Worm (Caenorhabditis elegans) whole organism, L1 larva: ENCODE results near the gene T22B7.4.

ENCODE experiments used
- C04F5.9 ChIP-seq: sonication (generic microtip); optimal IDR thresholded peaks from 2 replicates; lab custom pipeline; 2016; ENCODE audit warnings: missing genetic modification characterization, missing compliant biosample characterization
- F16B12.6 ChIP-seq: fragments of 150-350 bp; optimal IDR thresholded peaks from 2 replicates; lab custom pipeline; 2014; ENCODE audit warnings: missing biosample characterization, missing genetic modification characterization
- Y116A8C.19 ChIP-seq: sonication (generic microtip); optimal IDR thresholded peaks from 2 replicates; lab custom pipeline; 2016; ENCODE audit warnings: missing compliant biosample characterization, missing genetic modification characterization, borderline replicate concordance
- ceh-63 ChIP-seq: fragments of 200-800 bp; sonication (Bioruptor generic); optimal IDR thresholded peaks from 2 replicates; lab custom pipeline; 2018; ENCODE audit warnings: mild to moderate bottlenecking, missing genetic modification characterization, missing compliant biosample characterization
- ces-1 ChIP-seq: fragments of 150-350 bp; optimal IDR thresholded peaks from 2 replicates; lab custom pipeline; 2014; ENCODE audit warnings: missing biosample characterization, missing genetic modification reagents, missing genetic modification characterization
- dpl-1 ChIP-seq, 3 experiments: fragments of 150-350 bp in 2 of 3; sonication (generic microtip) in 1 of 3; optimal IDR thresholded peaks; 2 replicates each; lab custom pipeline; 2014 to 2017; ENCODE audit warnings: missing biosample characterization in 3 of 3, missing genetic modification characterization in 3 of 3, missing genetic modification reagents in 3 of 3
- efl-1 ChIP-seq, 4 experiments: fragments of 150-350 bp; optimal IDR thresholded peaks in 3 of 4; peaks in 1 of 4; 1 replicate in 1 of 4; 2 replicates in 3 of 4; lab custom pipeline; 2014; ENCODE audit warnings: missing biosample characterization in 2 of 4, missing genetic modification characterization in 2 of 4, missing genetic modification reagents in 2 of 4
- efl-3 ChIP-seq: fragments of 200-800 bp; sonication (Bioruptor generic); optimal IDR thresholded peaks from 2 replicates; lab custom pipeline; 2018; ENCODE audit warnings: mild to moderate bottlenecking, missing genetic modification characterization, missing compliant biosample characterization
- elt-2 ChIP-seq: sonication (generic microtip); optimal IDR thresholded peaks from 2 replicates; lab custom pipeline; 2016; ENCODE audit warnings: missing genetic modification characterization, mild to moderate bottlenecking, inconsistent platforms, missing compliant biosample characterization, missing genetic modification reagents
- elt-3 ChIP-seq, 6 experiments: fragments of 150-350 bp in 1 of 6; sonication (generic microtip); optimal IDR thresholded peaks; 2 replicates each; lab custom pipeline; 2017 to 2018; ENCODE audit warnings: missing biosample characterization in 6 of 6, missing genetic modification characterization in 6 of 6, inconsistent platforms in 1 of 6
- ets-5 ChIP-seq: fragments of 200-800 bp; sonication (Bioruptor generic); IDR thresholded peaks from 2 replicates; pipeline ENCODE4 v1.3.6; 2022; ENCODE audit warnings: missing genetic modification characterization, missing compliant biosample characterization
- fos-1 ChIP-seq: fragments of 150-350 bp; optimal IDR thresholded peaks from 2 replicates; lab custom pipeline; 2014; ENCODE audit warnings: missing biosample characterization, missing genetic modification characterization
- hpl-2 ChIP-seq: fragments of 150-350 bp; optimal IDR thresholded peaks from 2 replicates; lab custom pipeline; 2014; ENCODE audit warnings: missing biosample characterization, missing genetic modification reagents, missing genetic modification characterization
- lin-14 ChIP-seq: fragments of 200-800 bp; sonication (Bioruptor generic); optimal IDR thresholded peaks from 2 replicates; lab custom pipeline; 2018; ENCODE audit warnings: mild to moderate bottlenecking, missing genetic modification characterization, moderate library complexity, missing compliant biosample characterization
- lsy-2 ChIP-seq, 2 experiments: fragments of 150-350 bp; optimal IDR thresholded peaks; 2 replicates each; lab custom pipeline; 2014; ENCODE audit warnings: missing biosample characterization in 2 of 2, missing genetic modification characterization in 2 of 2
- mdl-1 ChIP-seq, 2 experiments: fragments of 150-350 bp; optimal IDR thresholded peaks; 2 replicates each; lab custom pipeline; 2014 to 2017; ENCODE audit warnings: missing biosample characterization in 2 of 2, missing genetic modification characterization in 2 of 2, inconsistent platforms in 1 of 2
- mef-2 ChIP-seq: fragments of 150-350 bp; optimal IDR thresholded peaks from 2 replicates; lab custom pipeline; 2014; ENCODE audit warnings: missing biosample characterization, missing genetic modification characterization
- mep-1 ChIP-seq: fragments of 150-350 bp; optimal IDR thresholded peaks from 2 replicates; lab custom pipeline; 2014; ENCODE audit warnings: missing biosample characterization, missing genetic modification characterization
- nhr-11 ChIP-seq: fragments of 150-350 bp; optimal IDR thresholded peaks from 2 replicates; lab custom pipeline; 2014; ENCODE audit warnings: missing biosample characterization, missing genetic modification characterization
- nhr-12 ChIP-seq: sonication (generic microtip); optimal IDR thresholded peaks from 2 replicates; lab custom pipeline; 2017; ENCODE audit warnings: missing biosample characterization, missing genetic modification characterization
- nhr-237 ChIP-seq: fragments of 150-350 bp; optimal IDR thresholded peaks from 2 replicates; lab custom pipeline; 2014; ENCODE audit warnings: missing biosample characterization, missing genetic modification characterization
- nhr-28 ChIP-seq: fragments of 150-350 bp; optimal IDR thresholded peaks from 2 replicates; lab custom pipeline; 2014; ENCODE audit warnings: missing biosample characterization, missing genetic modification characterization
- nhr-76 ChIP-seq: sonication (generic microtip); optimal IDR thresholded peaks from 2 replicates; lab custom pipeline; 2017; ENCODE audit warnings: missing biosample characterization, missing genetic modification characterization
- nhr-84 ChIP-seq: sonication (generic microtip); optimal IDR thresholded peaks from 2 replicates; lab custom pipeline; 2017; ENCODE audit warnings: missing biosample characterization, missing genetic modification characterization
- pag-3 ChIP-seq: sonication (generic microtip); optimal IDR thresholded peaks from 2 replicates; lab custom pipeline; 2017; ENCODE audit warnings: missing genetic modification characterization, mild to moderate bottlenecking, missing compliant biosample characterization, antibody characterized with exemption, borderline replicate concordance; ENCODE audit not compliant: insufficient read depth
- snu-23 ChIP-seq: sonication (generic microtip); optimal IDR thresholded peaks from 2 replicates; lab custom pipeline; 2016; ENCODE audit warnings: missing genetic modification characterization, missing compliant biosample characterization
- sox-4 ChIP-seq: sonication (generic microtip); optimal IDR thresholded peaks from 2 replicates; lab custom pipeline; 2016; ENCODE audit warnings: missing genetic modification characterization, missing compliant biosample characterization
- unc-130 ChIP-seq: fragments of 150-350 bp; optimal IDR thresholded peaks from 2 replicates; lab custom pipeline; 2017; ENCODE audit warnings: missing biosample characterization, missing genetic modification characterization, inconsistent platforms
- unc-98 ChIP-seq: fragments of 200-800 bp; sonication (Bioruptor generic); IDR thresholded peaks from 2 replicates; pipeline ENCODE4 v1.3.6; 2022; ENCODE audit warnings: missing genetic modification characterization, missing compliant biosample characterization
- vab-15 ChIP-seq: sonication (generic microtip); optimal IDR thresholded peaks from 2 replicates; lab custom pipeline; 2017; ENCODE audit warnings: missing genotype, mild to moderate bottlenecking, missing genetic modification characterization, missing compliant biosample characterization
- xbp-1 ChIP-seq: sonication (generic microtip); optimal IDR thresholded peaks from 2 replicates; lab custom pipeline; 2016; ENCODE audit warnings: missing genetic modification characterization, missing compliant biosample characterization
- zip-4 ChIP-seq: fragments of 200-800 bp; sonication (Bioruptor generic); optimal IDR thresholded peaks from 2 replicates; lab custom pipeline; 2018; ENCODE audit warnings: mild to moderate bottlenecking, missing genetic modification characterization, moderate library complexity, missing compliant biosample characterization
- ztf-4 ChIP-seq: fragments of 150-350 bp; optimal IDR thresholded peaks from 2 replicates; lab custom pipeline; 2014; ENCODE audit warnings: missing biosample characterization, missing genetic modification characterization

The T22B7.4 gene

DNA sequence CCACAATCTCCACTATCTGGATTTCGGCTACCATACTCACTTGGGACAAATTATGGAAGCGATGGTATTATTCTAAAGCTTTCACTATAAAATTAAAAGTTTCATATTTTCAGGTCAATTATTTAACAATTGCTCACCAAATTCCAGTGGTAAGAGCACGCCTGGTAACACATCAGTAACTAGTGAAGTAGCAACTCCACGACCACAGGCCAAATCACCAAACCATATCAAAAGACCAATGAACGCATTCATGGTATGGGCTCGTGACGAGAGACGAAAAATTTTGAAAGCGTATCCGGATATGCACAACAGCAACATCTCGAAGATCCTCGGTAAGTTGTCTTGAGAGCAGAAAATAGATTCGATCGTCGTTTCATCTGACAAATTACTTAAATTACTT lies 31.4 kb upstream of the T22B7.4 start:
- TF ChIP-seq vab-15 (tag; lab: Kevin White, UChicago) (no peak), snu-23 (no peak), unc-98 (no peak), unc-130 (no peak), xbp-1 (tag; lab: Kevin White, UChicago) (no peak), hpl-2 (no peak)

DNA sequence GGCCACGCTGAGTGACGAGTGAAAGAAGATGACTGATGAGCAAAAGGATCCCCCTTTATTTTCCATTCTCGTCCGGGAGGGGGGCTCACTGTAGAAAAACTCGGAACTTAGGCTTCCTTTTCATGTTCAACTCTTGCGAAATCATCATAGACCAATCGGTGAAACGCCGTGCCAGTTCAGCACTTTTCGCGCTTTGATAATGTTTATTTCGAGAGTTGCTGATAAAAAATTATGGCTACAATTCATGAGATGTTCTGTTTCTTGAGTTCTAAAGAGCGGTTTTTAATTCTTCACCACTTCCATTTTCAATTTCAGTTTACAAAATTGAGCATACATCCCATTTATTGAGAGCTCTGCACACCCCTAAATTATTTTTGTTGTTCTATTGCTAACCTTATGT lies 29.6 kb upstream of the T22B7.4 start:
- TF ChIP-seq nhr-12 (tag; lab: Kevin White, UChicago) (no peak), fos-1 (tag; lab: Kevin White, UChicago) (no peak), sox-4 (tag; lab: Kevin White, UChicago) (no peak), ces-1 (no peak), mdl-1 (tag; optimal IDR thresholded peaks at IDR 0.05; lab: Kevin White, UChicago) (no peak), C04F5.9 (tag; lab: Kevin White, UChicago) (no peak), nhr-76 (tag; lab: Kevin White, UChicago) (no peak), zip-4 (GFP tag; lab: Kevin White, UChicago) (no peak)

DNA sequence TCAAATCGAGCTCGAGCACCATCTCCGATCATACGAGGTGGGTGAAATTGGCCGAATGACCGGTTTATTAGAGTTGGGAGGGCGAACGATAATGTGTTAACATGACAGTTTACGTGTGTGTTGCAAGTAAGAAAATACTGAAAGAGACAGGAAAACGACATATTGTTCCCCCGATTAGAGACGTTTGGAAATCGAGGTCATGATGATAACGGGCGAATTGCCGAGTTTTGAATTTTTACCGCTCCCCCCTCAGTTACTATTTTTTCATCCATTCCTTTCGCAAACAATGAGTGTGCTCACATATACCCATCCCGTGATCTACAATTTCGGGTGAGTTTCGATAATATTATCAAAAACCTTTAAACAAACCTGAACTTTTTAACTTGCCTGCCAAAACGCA lies 28.5 kb upstream of the T22B7.4 start:
- TF ChIP-seq elt-3 (tag; optimal IDR thresholded peaks at IDR 0.05; lab: Kevin White, UChicago) = no peak
- TF ChIP-seq efl-1 (optimal IDR thresholded peaks at IDR 0.05; lab: Kevin White, UChicago) = no peak
- TF ChIP-seq efl-1 (GFP tag; optimal IDR thresholded peaks at IDR 0.05 in 1 of 2; lab: Kevin White, UChicago) = no peak
- no peak for TF ChIP-seq mef-2 (tag; lab: Kevin White, UChicago)
- peak; percentile 7 for TF ChIP-seq lin-14 (GFP tag; lab: Kevin White, UChicago)
- TF ChIP-seq elt-2 (tag; lab: Kevin White, UChicago) = peak; percentile 69
- TF ChIP-seq nhr-12 (tag; lab: Kevin White, UChicago) = no peak
- TF ChIP-seq ets-5 (GFP tag; lab: Robert Waterston, UW) = no peak

DNA sequence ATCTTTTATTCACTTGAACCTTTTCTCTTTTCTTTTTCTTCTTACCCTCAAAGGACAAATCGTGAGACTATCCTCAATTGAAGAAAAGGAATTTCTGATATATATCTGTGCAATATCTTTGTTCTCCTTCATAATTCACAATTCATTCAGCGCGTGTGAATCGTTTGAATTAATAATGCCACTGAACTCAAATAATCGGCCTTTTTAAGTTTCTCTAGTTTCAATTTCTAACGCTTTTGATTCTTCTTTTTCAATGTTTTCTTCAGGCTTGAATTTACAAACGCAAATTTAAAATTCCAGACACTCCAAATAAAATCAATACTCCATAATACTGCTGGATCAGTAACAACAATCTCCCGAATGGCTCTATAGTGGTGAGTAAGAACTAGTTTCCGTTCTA lies 22.3 kb upstream of the T22B7.4 start, which contains the start of gene egl-13:
TSS of gene egl-13 (plus strand) at position 301 of the 400 bp plus-strand sequence.
- TF ChIP-seq mep-1 (tag; lab: Kevin White, UChicago) (no peak), Y116A8C.19 (tag; lab: Kevin White, UChicago) (no peak), lsy-2 (tag; optimal IDR thresholded peaks at IDR 0.05; lab: Kevin White, UChicago) (no peak), nhr-28 (tag; lab: Kevin White, UChicago) (no peak), efl-3 (no peak), nhr-11 (tag; lab: Kevin White, UChicago) (no peak), ztf-4 (tag; lab: Kevin White, UChicago) (no peak), ceh-63 (GFP tag; lab: Kevin White, UChicago) (no peak), dpl-1 (GFP tag; optimal IDR thresholded peaks at IDR 0.05; lab: Kevin White, UChicago) (no peak)

DNA sequence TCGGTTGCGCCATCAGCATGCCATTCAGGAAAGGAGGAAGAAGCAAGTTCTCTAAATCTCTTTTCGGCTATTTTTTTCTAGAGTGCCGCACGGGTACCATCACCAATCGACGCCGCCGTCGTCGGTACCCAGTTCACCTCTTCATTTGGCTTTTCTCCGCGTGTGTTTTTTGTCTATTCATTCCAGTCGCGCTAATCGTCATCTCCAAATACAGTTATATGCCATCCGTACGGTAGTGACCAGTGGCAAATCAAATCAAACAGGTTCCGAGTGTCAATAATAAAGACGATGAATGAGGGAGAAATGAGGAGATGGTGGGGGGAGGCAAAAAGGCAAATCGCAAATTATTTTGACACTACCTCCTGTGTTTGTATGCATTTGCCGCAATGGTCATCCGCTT lies 20.0 kb upstream of the T22B7.4 start:
- no peak for TF ChIP-seq F16B12.6
- TF ChIP-seq lin-14 (GFP tag; lab: Kevin White, UChicago) = peak; percentile 4
- TF ChIP-seq pag-3 (tag; lab: Kevin White, UChicago) = peak; percentile 62
- TF ChIP-seq vab-15 (tag; lab: Kevin White, UChicago) = no peak
- no peak for TF ChIP-seq nhr-237 (tag; lab: Kevin White, UChicago)
- no peak for TF ChIP-seq efl-1 (optimal IDR thresholded peaks at IDR 0.05; lab: Kevin White, UChicago)
- peak in 1 of 2 experiments; percentile 28 for TF ChIP-seq efl-1 (GFP tag; optimal IDR thresholded peaks at IDR 0.05 in 1 of 2; lab: Kevin White, UChicago)
- TF ChIP-seq nhr-84 (tag; lab: Kevin White, UChicago) = no peak
